Worm (Caenorhabditis elegans) whole organism, young adult: ENCODE measurements around the gene abcf-2.

Experiments used
- B0261.1 ChIP-seq: sonication (generic microtip); optimal IDR thresholded peaks from 2 replicates; lab custom pipeline; 2016; ENCODE audit warnings: mild to moderate bottlenecking, missing genetic modification characterization, moderate library complexity, missing compliant biosample characterization
- B0336.3 ChIP-seq: fragments of 200-800 bp; sonication (Bioruptor generic); IDR thresholded peaks from 2 replicates; pipeline ENCODE4 v1.3.6; 2022; ENCODE audit warnings: missing genetic modification characterization, missing compliant biosample characterization
- C06A6.2 ChIP-seq: fragments of 200-800 bp; sonication (Bioruptor generic); conservative IDR thresholded peaks from 2 replicates; pipeline ENCODE4 v1.3.6; 2022; ENCODE audit warnings: missing genetic modification characterization, missing compliant biosample characterization
- C17E4.6 ChIP-seq: fragments of 200-800 bp; sonication (Bioruptor generic); IDR thresholded peaks from 2 replicates; pipeline ENCODE4 v1.3.6; 2022; ENCODE audit warnings: missing genetic modification reagents, missing genetic modification characterization, missing compliant biosample characterization
- F10E7.11 ChIP-seq: sonication (generic microtip); optimal IDR thresholded peaks from 2 replicates; lab custom pipeline; 2017; ENCODE audit warnings: mild to moderate bottlenecking, missing genetic modification characterization, moderate library complexity, missing compliant biosample characterization
- F22D6.2 ChIP-seq: sonication (generic microtip); optimal IDR thresholded peaks from 2 replicates; lab custom pipeline; 2016; ENCODE audit warnings: mild to moderate bottlenecking, missing genetic modification characterization, missing compliant biosample characterization
- F23B12.7 ChIP-seq: sonication (generic microtip); optimal IDR thresholded peaks from 2 replicates; lab custom pipeline; 2017; ENCODE audit warnings: missing genetic modification characterization, mild to moderate bottlenecking, missing compliant biosample characterization, antibody characterized with exemption, moderate library complexity; ENCODE audit not compliant: insufficient read depth
- F52B5.7 ChIP-seq: sonication (generic microtip); optimal IDR thresholded peaks from 2 replicates; lab custom pipeline; 2016; ENCODE audit warnings: mild to moderate bottlenecking, missing genetic modification characterization, missing compliant biosample characterization
- F57C9.4 ChIP-seq: sonication (generic microtip); optimal IDR thresholded peaks from 2 replicates; lab custom pipeline; 2017; ENCODE audit warnings: mild to moderate bottlenecking, missing genetic modification characterization, missing compliant biosample characterization
- K12H6.12 ChIP-seq: fragments of 200-800 bp; sonication (Bioruptor generic); optimal IDR thresholded peaks from 2 replicates; lab custom pipeline; 2018; ENCODE audit warnings: mild to moderate bottlenecking, missing genetic modification characterization, missing compliant biosample characterization
- Y53F4B.3 ChIP-seq: fragments of 200-800 bp; sonication (Bioruptor generic); IDR thresholded peaks from 2 replicates; pipeline ENCODE4 v1.3.6; 2022; ENCODE audit warnings: missing genetic modification reagents, missing genetic modification characterization, missing compliant biosample characterization
- Y79H2A.3 ChIP-seq: fragments of 200-800 bp; sonication (Bioruptor generic); conservative IDR thresholded peaks from 2 replicates; pipeline ENCODE4 v1.3.6; 2022; ENCODE audit warnings: missing genetic modification reagents, missing genetic modification characterization, missing compliant biosample characterization
- aptf-3 ChIP-seq: fragments of 200-800 bp; sonication (Bioruptor generic); IDR thresholded peaks from 2 replicates; pipeline ENCODE4 v1.3.6; 2022; ENCODE audit warnings: missing genetic modification characterization, missing compliant biosample characterization
- atf-7 ChIP-seq: sonication (generic microtip); optimal IDR thresholded peaks from 2 replicates; lab custom pipeline; 2017; ENCODE audit warnings: mild to moderate bottlenecking, missing genetic modification characterization, missing compliant biosample characterization
- ceh-27 ChIP-seq: fragments of 200-800 bp; sonication (Bioruptor generic); optimal IDR thresholded peaks from 2 replicates; lab custom pipeline; 2018; ENCODE audit warnings: mild to moderate bottlenecking, missing genetic modification characterization, moderate library complexity, missing compliant biosample characterization
- ceh-40 ChIP-seq: fragments of 200-800 bp; sonication (Bioruptor generic); IDR thresholded peaks from 2 replicates; pipeline ENCODE4 v1.3.6; 2022; ENCODE audit warnings: missing genetic modification characterization, missing compliant biosample characterization
- ceh-58 ChIP-seq: fragments of 200-800 bp; sonication (Bioruptor generic); IDR thresholded peaks from 2 replicates; pipeline ENCODE4 v1.3.6; 2022; ENCODE audit warnings: missing genetic modification characterization, missing compliant biosample characterization
- ceh-91 ChIP-seq: fragments of 200-800 bp; sonication (Bioruptor generic); IDR thresholded peaks from 2 replicates; pipeline ENCODE4 v1.3.6; 2022; ENCODE audit warnings: missing genetic modification reagents, missing genetic modification characterization, missing compliant biosample characterization
- dpl-1 ChIP-seq: fragments of 150-350 bp; optimal IDR thresholded peaks from 2 replicates; lab custom pipeline; 2014; ENCODE audit warnings: missing biosample characterization, missing genetic modification reagents, missing genetic modification characterization
- efl-1 ChIP-seq: fragments of 150-350 bp; optimal IDR thresholded peaks from 2 replicates; lab custom pipeline; 2014; ENCODE audit warnings: missing biosample characterization, missing genetic modification reagents, missing genetic modification characterization
- egl-44 ChIP-seq: fragments of 200-800 bp; sonication (Bioruptor generic); IDR thresholded peaks from 2 replicates; pipeline ENCODE4 v1.3.6; 2022; ENCODE audit warnings: missing genetic modification reagents, missing genetic modification characterization, missing compliant biosample characterization
- ekl-4 ChIP-seq: fragments of 200-800 bp; sonication (Bioruptor generic); IDR thresholded peaks from 2 replicates; pipeline ENCODE4 v1.3.6; 2022; ENCODE audit warnings: missing genetic modification reagents, missing genetic modification characterization, missing compliant biosample characterization
- hrde-1 ChIP-seq: sonication (generic microtip); optimal IDR thresholded peaks from 2 replicates; lab custom pipeline; 2016; ENCODE audit warnings: missing genetic modification characterization, mild to moderate bottlenecking, missing compliant biosample characterization, moderate library complexity, missing genotype, missing genetic modification reagents, borderline replicate concordance
- let-526 ChIP-seq: fragments of 200-800 bp; sonication (Bioruptor generic); IDR thresholded peaks from 2 replicates; pipeline ENCODE4 v1.3.6; 2022; ENCODE audit warnings: missing genetic modification reagents, missing genetic modification characterization, missing compliant biosample characterization
- let-607 ChIP-seq, 2 experiments: fragments of 200-800 bp in 1 of 2; sonication (Bioruptor generic) in 1 of 2; sonication (generic microtip) in 1 of 2; optimal IDR thresholded peaks; 2 replicates each; lab custom pipeline; 2016 to 2018; ENCODE audit warnings: mild to moderate bottlenecking in 2 of 2, missing compliant biosample characterization in 2 of 2, missing genetic modification characterization in 2 of 2, moderate library complexity in 2 of 2, missing genotype in 1 of 2
- lin-26 ChIP-seq: fragments of 200-800 bp; sonication (Bioruptor generic); IDR thresholded peaks from 2 replicates; pipeline ENCODE4 v1.3.6; 2022; ENCODE audit warnings: missing genetic modification reagents, missing genetic modification characterization, missing compliant biosample characterization
- lin-35 ChIP-seq, 3 experiments: fragments of 150-350 bp in 2 of 3; sonication (generic microtip) in 1 of 3; optimal IDR thresholded peaks; 2 replicates each; lab custom pipeline; 2014 to 2018; ENCODE audit warnings: missing biosample characterization in 3 of 3, missing genetic modification characterization in 3 of 3, missing genetic modification reagents in 3 of 3
- madf-10 ChIP-seq: sonication (generic microtip); optimal IDR thresholded peaks from 2 replicates; lab custom pipeline; 2016; ENCODE audit warnings: mild to moderate bottlenecking, missing genetic modification characterization, missing compliant biosample characterization
- madf-8 ChIP-seq: fragments of 200-800 bp; sonication (Bioruptor generic); conservative IDR thresholded peaks from 2 replicates; pipeline ENCODE4 v1.3.6; 2022; ENCODE audit warnings: missing genetic modification reagents, missing genetic modification characterization, missing compliant biosample characterization
- mcd-1 ChIP-seq: fragments of 200-800 bp; sonication (Bioruptor generic); IDR thresholded peaks from 2 replicates; pipeline ENCODE4 v1.3.6; 2022; ENCODE audit warnings: missing genetic modification reagents, missing genetic modification characterization, missing compliant biosample characterization
- nfya-1 ChIP-seq: sonication (generic microtip); optimal IDR thresholded peaks from 2 replicates; lab custom pipeline; 2017; ENCODE audit warnings: antibody characterized with exemption, missing compliant biosample characterization, missing genetic modification characterization, borderline replicate concordance; ENCODE audit not compliant: insufficient read depth
- nhr-80 ChIP-seq: sonication (generic microtip); optimal IDR thresholded peaks from 2 replicates; lab custom pipeline; 2016; ENCODE audit warnings: missing genetic modification characterization, missing compliant biosample characterization
- pha-4 ChIP-seq: fragments of 150-350 bp; sonication (generic microtip); optimal IDR thresholded peaks from 2 replicates; lab custom pipeline; 2014; ENCODE audit warnings: missing biosample characterization, missing genetic modification reagents, missing genetic modification characterization
- rcor-1 ChIP-seq: fragments of 200-800 bp; sonication (Bioruptor generic); IDR thresholded peaks from 2 replicates; pipeline ENCODE4 v1.3.6; 2022; ENCODE audit warnings: missing genetic modification reagents, missing genetic modification characterization, missing compliant biosample characterization
- rec-8 ChIP-seq, 2 experiments: sonication (generic microtip); optimal IDR thresholded peaks; 2 replicates each; lab custom pipeline; 2016; ENCODE audit warnings: mild to moderate bottlenecking in 2 of 2, missing genetic modification characterization in 2 of 2, missing genetic modification reagents in 2 of 2, missing genotype in 2 of 2, missing biosample characterization in 1 of 2, missing compliant biosample characterization in 1 of 2, moderate library complexity in 1 of 2
- snpc-1.3 ChIP-seq: sonication (generic microtip); optimal IDR thresholded peaks from 2 replicates; lab custom pipeline; 2017; ENCODE audit warnings: missing genetic modification characterization, mild to moderate bottlenecking, missing compliant biosample characterization, antibody characterized with exemption, moderate library complexity, missing genotype, missing genetic modification reagents; ENCODE audit not compliant: insufficient read depth
- sptf-2 ChIP-seq: fragments of 200-800 bp; sonication (Bioruptor generic); optimal IDR thresholded peaks from 2 replicates; lab custom pipeline; 2018; ENCODE audit warnings: mild to moderate bottlenecking, missing genetic modification characterization, missing compliant biosample characterization
- ztf-22 ChIP-seq: fragments of 200-800 bp; sonication (Bioruptor generic); optimal IDR thresholded peaks from 2 replicates; lab custom pipeline; 2018; ENCODE audit warnings: mild to moderate bottlenecking, missing genetic modification characterization, moderate library complexity, missing compliant biosample characterization

The abcf-2 gene

ce11 chrIII:13464493-13465362 is 2.7 kb upstream of the abcf-2 start, which contains the start of gene kel-3 (continued):
- TF ChIP-seq nfya-1 (no peak), Y53F4B.3 (GFP tag; lab: Robert Waterston, UW) (no peak), F10E7.11 (tag; lab: Kevin White, UChicago) (peak; percentile 97), ekl-4 (GFP tag; lab: Robert Waterston, UW) (peak; percentile 97), rcor-1 (GFP tag; lab: Robert Waterston, UW) (peak; percentile 74), madf-8 (GFP tag; lab: Robert Waterston, UW) (peak; percentile 20; the same call in 1 of the 2 replicates), B0261.1 (tag; lab: Kevin White, UChicago) (peak; percentile 38), nhr-80 (tag; lab: Kevin White, UChicago) (peak; percentile 90), mcd-1 (GFP tag; lab: Robert Waterston, UW) (peak; percentile 74), C06A6.2 (peak; percentile 73), Y79H2A.3 (GFP tag; lab: Robert Waterston, UW) (peak; percentile 95), F22D6.2 (tag; lab: Kevin White, UChicago) (peak; percentile 27), F57C9.4 (tag; lab: Kevin White, UChicago) (peak; percentile 92), snpc-1.3 (tag; lab: Kevin White, UChicago) (peak; percentile 90), hrde-1 (tag; lab: Kevin White, UChicago) (peak; percentile 98), ceh-58 (GFP tag; lab: Robert Waterston, UW) (peak; percentile 89; the same call in 1 of the 2 replicates), pha-4 (tag; lab: Kevin White, UChicago) (peak; percentile 72), ceh-40 (no peak), F23B12.7 (peak; percentile 73), ceh-91 (GFP tag; lab: Robert Waterston, UW) (no peak), egl-44 (GFP tag; lab: Robert Waterston, UW) (0 out of 2 replicates have a peak, but pooled peaks have one; percentile 36), atf-7 (peak; percentile 81), efl-1 (GFP tag; lab: Kevin White, UChicago) (peak; percentile 40), rec-8 (tag; optimal IDR thresholded peaks at IDR 0.05; lab: Kevin White, UChicago) (peak; percentile 31 to 57), C17E4.6 (GFP tag; lab: Robert Waterston, UW) (peak; percentile 81), F52B5.7 (tag; lab: Kevin White, UChicago) (peak; percentile 95), ceh-27 (GFP tag; lab: Kevin White, UChicago) (peak; percentile 27), sptf-2 (GFP tag; lab: Kevin White, UChicago) (no peak), dpl-1 (no peak), B0336.3 (peak; percentile 95), let-607 (tag; optimal IDR thresholded peaks at IDR 0.05; lab: Kevin White, UChicago) (peak; percentile 60 to 71), aptf-3 (GFP tag; lab: Robert Waterston, UW) (peak; percentile 75), ztf-22 (GFP tag; lab: Kevin White, UChicago) (peak; percentile 95), madf-10 (tag; lab: Kevin White, UChicago) (peak; percentile 73), K12H6.12 (tag; lab: Kevin White, UChicago) (peak; percentile 25), lin-26 (peak; percentile 92), let-526 (GFP tag; lab: Robert Waterston, UW) (peak; percentile 82), lin-35 (GFP tag; optimal IDR thresholded peaks at IDR 0.05; lab: Kevin White, UChicago) (peak in 2 of 3 experiments; percentile 62 to 89)
- TF ChIP-seq, all 124 proteins: peak for 102
